Fruit fly (Drosophila melanogaster) Kc167 (cell line): ENCODE measurements around the gene Cpr67Fa1.

Experiments
- Myc ChIP-seq: fragments of >200 bp; optimal IDR thresholded peaks from 2 replicates; lab custom pipeline; 2017; ENCODE audit warnings: missing external identifiers
- Sin3A ChIP-seq: fragments of >200 bp; optimal IDR thresholded peaks from 2 replicates; lab custom pipeline; 2018; ENCODE audit warnings: missing external identifiers
- h ChIP-seq: fragments of >200 bp; optimal IDR thresholded peaks from 3 replicates; lab custom pipeline; 2018; ENCODE audit warnings: missing external identifiers
- insv ChIP-seq: fragments of >200 bp; optimal IDR thresholded peaks from 3 replicates; lab custom pipeline; 2018; ENCODE audit warnings: missing external identifiers
- psq ChIP-seq: fragments of >200 bp; optimal IDR thresholded peaks from 2 replicates; lab custom pipeline; 2017; ENCODE audit warnings: missing external identifiers
- ttk ChIP-seq: sonication (Bioruptor generic); optimal IDR thresholded peaks from 2 replicates; lab custom pipeline; 2017; ENCODE audit warnings: missing external identifiers

dm6 chr3L:10856534-10857030 is 33.2 kb upstream of the Cpr67Fa1 start:
- TF ChIP-seq psq (lab: Kevin White, UChicago) = no peak
- TF ChIP-seq Sin3A (lab: Kevin White, UChicago) = no peak
- TF ChIP-seq insv = no peak
- no peak for TF ChIP-seq h (lab: Kevin White, UChicago)
- no peak for TF ChIP-seq ttk
- TF ChIP-seq Myc (lab: Kevin White, UChicago) = no peak
